Fruit fly (Drosophila melanogaster): Measurements from ENCODE around the gene Gfat2.

The Gfat2 gene

dm6 chr3R:28339654-28340605 is at the start of gene Gfat2, which contains the start of gene Moca-cyp:
TSS of gene Gfat2 (minus strand) at chr3R:28339765.
TSS of gene Moca-cyp (plus strand) at chr3R:28340334.
- TF ChIP-seq rn (GFP tag; IDR thresholded peaks at IDR 0.05) (0 out of 2 replicates have a peak, but pooled peaks have one; percentile 48), CG4496 (GFP tag; IDR thresholded peaks at IDR 0.05) (peak; percentile 73), fd96Ca (GFP tag; IDR thresholded peaks at IDR 0.05) (peak; percentile 9; the same call in 1 of the 3 replicates), CG15710 (tag; optimal IDR thresholded peaks at IDR 0.05) (peak; percentile 67), CG10348 (GFP tag; IDR thresholded peaks at IDR 0.05) (no peak), CG34367 (tag; optimal IDR thresholded peaks at IDR 0.05) (peak; percentile 33), CG9948 (tag; optimal IDR thresholded peaks at IDR 0.05) (peak; percentile 49), EcR (GFP tag; optimal IDR thresholded peaks at IDR 0.05) (no peak), CG12605 (GFP tag; IDR thresholded peaks at IDR 0.05) (0 out of 2 replicates have a peak, but pooled peaks have one; percentile 18), Pif1B (GFP tag; optimal IDR thresholded peaks at IDR 0.05) (no peak), gl (tag; optimal IDR thresholded peaks at IDR 0.05) (no peak), CG13204 (GFP tag; optimal IDR thresholded peaks at IDR 0.05) (no peak), CG8301 (tag; optimal IDR thresholded peaks at IDR 0.05) (peak; percentile 6), CG14655 (GFP tag; optimal IDR thresholded peaks at IDR 0.05) (peak; percentile 57), Pif1A (GFP tag; optimal IDR thresholded peaks at IDR 0.05) (peak; percentile 43), CG8159 (tag; optimal IDR thresholded peaks at IDR 0.05) (peak; percentile 62), Snoo (tag; optimal IDR thresholded peaks at IDR 0.05) (peak; percentile 42), Ets98B (GFP tag; IDR thresholded peaks at IDR 0.05) (peak; percentile 69), CG17806 (tag; optimal IDR thresholded peaks at IDR 0.05) (peak; percentile 46), D1 (tag; optimal IDR thresholded peaks at IDR 0.05) (no peak), CG32121 (GFP tag; IDR thresholded peaks at IDR 0.05) (peak; percentile 44; the same call in 1 of the 2 replicates)

DNA sequence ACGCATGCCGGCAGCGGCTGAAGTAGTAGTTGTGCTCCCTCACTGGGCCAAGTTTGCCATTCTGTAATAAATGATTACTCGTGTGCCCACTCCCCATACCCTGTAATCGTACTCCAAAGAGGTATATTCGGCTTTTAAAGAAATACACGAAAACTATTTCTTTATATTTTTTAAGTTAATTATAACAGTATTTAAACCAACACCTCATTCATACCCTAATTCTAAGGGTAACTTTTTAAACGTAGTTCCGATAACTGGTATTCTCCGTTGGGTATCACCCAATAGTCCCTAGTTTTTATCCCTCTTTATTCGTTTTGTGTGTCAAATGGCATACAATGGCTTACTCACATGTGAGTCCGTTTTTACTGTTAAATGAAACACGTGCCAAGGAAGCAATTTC is 38.1 kb upstream of the Gfat2 start:
- TF ChIP-seq CG12605 (GFP tag; IDR thresholded peaks at IDR 0.05) (no peak), CG8301 (tag; optimal IDR thresholded peaks at IDR 0.05) (no peak), CG10348 (GFP tag; IDR thresholded peaks at IDR 0.05) (no peak), gl (tag; optimal IDR thresholded peaks at IDR 0.05) (no peak), CG4496 (GFP tag; IDR thresholded peaks at IDR 0.05) (no peak), fd96Ca (GFP tag; IDR thresholded peaks at IDR 0.05) (no peak), Pif1B (GFP tag; optimal IDR thresholded peaks at IDR 0.05) (no peak), CG15710 (tag; optimal IDR thresholded peaks at IDR 0.05) (no peak), Ets98B (GFP tag; IDR thresholded peaks at IDR 0.05) (no peak), Snoo (tag; optimal IDR thresholded peaks at IDR 0.05) (no peak), CG34367 (tag; optimal IDR thresholded peaks at IDR 0.05) (no peak), rn (GFP tag; IDR thresholded peaks at IDR 0.05) (no peak), CG8159 (tag; optimal IDR thresholded peaks at IDR 0.05) (no peak), D1 (tag; optimal IDR thresholded peaks at IDR 0.05) (no peak), CG17806 (tag; optimal IDR thresholded peaks at IDR 0.05) (no peak), CG13204 (GFP tag; optimal IDR thresholded peaks at IDR 0.05) (no peak)

DNA sequence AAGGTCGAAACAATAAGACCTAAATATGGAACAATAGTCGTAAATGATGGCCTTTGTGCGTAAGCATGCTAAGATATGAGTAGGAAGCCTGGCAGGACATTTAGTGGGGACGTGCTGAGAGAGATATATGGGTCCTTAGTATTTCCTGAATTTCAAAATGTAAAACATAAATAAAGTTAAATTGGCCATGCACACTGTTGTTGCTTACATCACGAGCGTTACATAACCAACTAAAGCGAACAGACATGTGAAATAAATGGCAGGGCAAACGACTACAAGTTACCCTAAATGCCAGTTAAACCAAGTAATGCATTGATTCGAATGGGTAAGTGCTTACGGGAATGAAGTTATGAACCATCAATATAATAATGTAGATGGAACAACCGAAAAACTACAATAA is 36.2 kb upstream of the Gfat2 start:
- TF ChIP-seq CG12605 (GFP tag; IDR thresholded peaks at IDR 0.05) (no peak), CG8301 (tag; optimal IDR thresholded peaks at IDR 0.05) (no peak), Pif1A (GFP tag; optimal IDR thresholded peaks at IDR 0.05) (no peak), CG10348 (GFP tag; IDR thresholded peaks at IDR 0.05) (no peak), CG8159 (tag; optimal IDR thresholded peaks at IDR 0.05) (no peak), D1 (tag; optimal IDR thresholded peaks at IDR 0.05) (no peak), CG32121 (GFP tag; IDR thresholded peaks at IDR 0.05) (no peak), Pif1B (GFP tag; optimal IDR thresholded peaks at IDR 0.05) (no peak), CG4496 (GFP tag; IDR thresholded peaks at IDR 0.05) (no peak), Snoo (tag; optimal IDR thresholded peaks at IDR 0.05) (no peak)

dm6 chr3R:28359613-28360012 is 20.0 kb upstream of the Gfat2 start:
- TF ChIP-seq CG13204 (GFP tag; optimal IDR thresholded peaks at IDR 0.05) (no peak), fd96Ca (GFP tag; IDR thresholded peaks at IDR 0.05) (no peak), rn (GFP tag; IDR thresholded peaks at IDR 0.05) (no peak), CG10348 (GFP tag; IDR thresholded peaks at IDR 0.05) (no peak), CG14655 (GFP tag; optimal IDR thresholded peaks at IDR 0.05) (no peak), CG17806 (tag; optimal IDR thresholded peaks at IDR 0.05) (no peak), CG12605 (GFP tag; IDR thresholded peaks at IDR 0.05) (no peak), D1 (tag; optimal IDR thresholded peaks at IDR 0.05) (no peak), EcR (GFP tag; optimal IDR thresholded peaks at IDR 0.05) (no peak), CG32121 (GFP tag; IDR thresholded peaks at IDR 0.05) (no peak), gl (tag; optimal IDR thresholded peaks at IDR 0.05) (no peak), CG34367 (tag; optimal IDR thresholded peaks at IDR 0.05) (no peak), Snoo (tag; optimal IDR thresholded peaks at IDR 0.05) (no peak), Pif1B (GFP tag; optimal IDR thresholded peaks at IDR 0.05) (no peak), CG9948 (tag; optimal IDR thresholded peaks at IDR 0.05) (no peak), Ets98B (GFP tag; IDR thresholded peaks at IDR 0.05) (no peak), CG15710 (tag; optimal IDR thresholded peaks at IDR 0.05) (no peak), CG8301 (tag; optimal IDR thresholded peaks at IDR 0.05) (no peak)

DNA sequence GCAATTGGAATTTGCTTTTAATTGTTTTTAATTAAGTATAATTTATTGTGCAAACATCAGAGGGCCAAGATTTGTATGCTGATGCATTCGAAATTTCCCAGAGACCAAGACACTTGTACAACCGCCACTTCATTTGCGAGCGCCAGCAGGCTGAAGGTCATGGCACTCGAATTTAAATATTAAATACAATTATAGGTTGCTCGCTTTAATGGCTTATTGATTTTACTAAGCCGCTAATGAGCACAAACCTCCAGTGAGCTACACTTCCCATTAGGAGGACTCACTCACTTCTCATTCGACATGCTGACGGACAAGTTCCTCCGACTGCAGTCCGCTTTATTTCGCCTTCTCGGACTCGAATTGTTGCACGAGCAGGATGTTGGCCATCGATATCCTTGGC is 12.4 kb upstream of the Gfat2 start, which contains the start of gene Or98b:
TSS of gene Or98b (plus strand) at position 301 of the 400 bp plus-strand sequence.
- TF ChIP-seq gl (tag; optimal IDR thresholded peaks at IDR 0.05) (no peak), CG4496 (GFP tag; IDR thresholded peaks at IDR 0.05) (no peak), D1 (tag; optimal IDR thresholded peaks at IDR 0.05) (no peak), CG34367 (tag; optimal IDR thresholded peaks at IDR 0.05) (no peak)

All from whole organism, pupa.